Worm (Caenorhabditis elegans): ENCODE measurements around the gene mob-4.

The mob-4 gene

DNA sequence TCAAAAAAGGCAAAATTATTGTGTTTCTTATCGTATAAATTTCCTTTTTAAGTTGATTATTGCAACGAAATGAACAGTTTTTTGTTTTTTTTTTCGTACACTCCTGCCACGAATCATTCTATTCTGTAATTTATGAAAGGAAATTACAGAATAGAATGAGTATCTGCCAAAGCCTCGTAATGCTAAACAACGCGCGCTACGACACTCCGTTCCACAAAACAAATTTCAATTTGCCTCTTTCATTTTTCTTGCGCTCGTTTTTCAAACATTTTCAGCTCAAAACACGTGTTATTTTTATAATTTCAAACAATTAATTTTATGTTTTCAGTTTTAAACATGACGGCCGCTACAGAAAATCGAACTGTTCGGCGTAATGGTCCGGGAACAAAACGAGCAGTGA lies at the start of gene mob-4:
Gene mob-4 (plus strand): TSS at position 329 of the 400 bp plus-strand sequence.
- peak; percentile 88 for TF ChIP-seq attf-3 (GFP tag; conservative IDR thresholded peaks at IDR 0.05)
- no peak for TF ChIP-seq atf-7 (tag; optimal IDR thresholded peaks at IDR 0.05)

DNA sequence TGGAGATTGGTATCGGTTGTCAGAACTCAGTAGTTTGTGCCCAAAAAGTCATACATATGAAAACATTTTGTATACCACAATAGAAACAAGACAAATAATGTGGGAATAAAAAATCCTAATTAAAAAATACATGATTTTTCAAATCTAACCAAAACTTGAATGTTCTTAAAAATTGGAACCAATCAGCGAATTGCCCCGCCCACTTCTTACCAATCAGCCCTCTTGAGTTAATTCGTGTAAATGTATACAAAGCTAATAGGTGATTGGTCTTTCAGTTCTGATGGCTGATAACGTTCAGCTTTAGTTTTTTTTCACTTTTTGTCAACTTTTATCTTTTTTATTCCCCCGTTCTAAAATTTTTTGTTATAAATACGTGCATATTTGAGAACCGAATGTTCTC lies 49.6 kb upstream of the mob-4 start:
- TF ChIP-seq madf-8 (GFP tag; conservative IDR thresholded peaks at IDR 0.05) (no peak), rcor-1 (GFP tag; IDR thresholded peaks at IDR 0.05) (no peak), ztf-25 (GFP tag; IDR thresholded peaks at IDR 0.05) (no peak), aptf-3 (GFP tag; IDR thresholded peaks at IDR 0.05) (no peak), B0035.1 (tag; optimal IDR thresholded peaks at IDR 0.05) (no peak), pbrm-1 (GFP tag; IDR thresholded peaks at IDR 0.05) (no peak), nhr-27 (tag; optimal IDR thresholded peaks at IDR 0.05) (no peak), somi-1 (GFP tag; optimal IDR thresholded peaks at IDR 0.05) (no peak), egrh-3 (GFP tag; IDR thresholded peaks at IDR 0.05) (no peak)

DNA sequence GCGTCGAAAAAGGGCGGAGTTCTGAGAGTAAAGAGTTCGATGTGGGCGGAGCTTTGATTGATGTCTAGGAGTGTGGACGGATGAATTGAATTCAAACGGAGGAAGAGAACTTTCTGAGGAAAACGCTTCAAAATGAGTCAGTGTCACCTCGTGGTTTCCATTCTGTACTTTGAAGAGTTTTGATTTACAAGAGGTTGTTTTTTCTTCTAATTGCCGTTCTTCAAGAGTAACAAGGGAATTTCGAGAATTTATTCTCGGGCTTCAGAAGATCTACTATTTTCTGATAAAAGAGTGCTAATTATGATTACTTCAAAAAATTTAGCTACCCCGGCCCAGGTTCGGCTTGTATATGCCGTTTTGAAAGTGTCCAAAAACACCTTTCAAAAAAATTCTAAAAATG lies 48.6 kb upstream of the mob-4 start, which contains the start of gene C50C3.12:
Gene C50C3.12 (plus strand): TSS at position 301 of the 400 bp plus-strand sequence.
- TF ChIP-seq aptf-2 (GFP tag; conservative IDR thresholded peaks at IDR 0.05), result no peak
- TF ChIP-seq sea-2 (GFP tag; IDR thresholded peaks at IDR 0.05), result no peak
- TF ChIP-seq dpl-1 (GFP tag; optimal IDR thresholded peaks at IDR 0.05), result no peak
- TF ChIP-seq lag-1 (GFP tag; IDR thresholded peaks at IDR 0.05), result no peak
- TF ChIP-seq ztf-26 (tag; optimal IDR thresholded peaks at IDR 0.05), result no peak
- TF ChIP-seq nhr-80 (tag; optimal IDR thresholded peaks at IDR 0.05), result no peak
- no peak for TF ChIP-seq F57A8.1 (GFP tag; optimal IDR thresholded peaks at IDR 0.05)
- no peak for TF ChIP-seq repo-1 (tag; optimal IDR thresholded peaks at IDR 0.05)
- TF ChIP-seq lsy-27 (tag; optimal IDR thresholded peaks at IDR 0.05; ENCODE audit: borderline replicate concordance, insufficient read depth), result no peak
- no peak for TF ChIP-seq T26A5.8 (tag; optimal IDR thresholded peaks at IDR 0.05)
- no peak for TF ChIP-seq ztf-28 (GFP tag; IDR thresholded peaks at IDR 0.05)
- TF ChIP-seq hrde-1 (tag; optimal IDR thresholded peaks at IDR 0.05; ENCODE audit: borderline replicate concordance), result no peak
- TF ChIP-seq hmg-20 (GFP tag; IDR thresholded peaks at IDR 0.05), result no peak
- no peak for TF ChIP-seq ceh-79 (tag; optimal IDR thresholded peaks at IDR 0.05)
- no peak for TF ChIP-seq xnd-1 (tag; optimal IDR thresholded peaks at IDR 0.05)
- no peak for TF ChIP-seq ceh-58 (GFP tag; IDR thresholded peaks at IDR 0.05)
- no peak for TF ChIP-seq Y79H2A.3 (GFP tag; conservative IDR thresholded peaks at IDR 0.05)
- TF ChIP-seq ceh-100 (GFP tag; IDR thresholded peaks at IDR 0.05), result no peak

DNA sequence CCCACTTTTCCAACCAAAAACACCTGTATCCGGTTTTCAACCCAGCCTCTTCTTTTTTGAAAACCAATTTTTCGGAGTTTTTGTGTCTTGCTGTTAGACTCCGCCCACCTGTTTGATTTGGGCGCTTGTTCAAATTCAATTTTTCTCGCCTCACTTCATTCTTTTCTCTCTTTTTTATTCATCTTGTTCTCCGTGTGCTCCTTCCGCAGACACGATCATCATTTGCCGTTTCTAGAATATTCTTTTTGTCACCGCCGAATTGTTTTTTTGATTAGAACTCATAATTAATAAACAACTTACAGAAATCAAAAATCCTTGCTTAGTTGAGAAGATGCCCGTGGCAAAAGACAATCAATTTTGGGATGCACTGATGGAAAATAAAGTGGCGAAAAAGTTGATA lies 46.0 kb upstream of the mob-4 start, which contains the start of gene C50C3.5:
Gene C50C3.5 (plus strand): TSS at position 301 of the 400 bp plus-strand sequence.
- TF ChIP-seq F49E8.2 (tag; optimal IDR thresholded peaks at IDR 0.05; ENCODE audit: insufficient read depth) (no peak), F57A8.1 (GFP tag; optimal IDR thresholded peaks at IDR 0.05) (no peak), ceh-79 (tag; optimal IDR thresholded peaks at IDR 0.05) (no peak), cebp-1 (GFP tag; IDR thresholded peaks at IDR 0.05) (no peak), cebp-1 (tag; optimal IDR thresholded peaks at IDR 0.05) (no peak), nhr-120 (GFP tag; IDR thresholded peaks at IDR 0.05) (no peak), tbp1 (GFP tag; optimal IDR thresholded peaks at IDR 0.05) (no peak), die-1 (tag; optimal IDR thresholded peaks at IDR 0.05) (no peak), sea-2 (GFP tag; IDR thresholded peaks at IDR 0.05) (no peak), T26A5.8 (tag; optimal IDR thresholded peaks at IDR 0.05) (no peak), F37B4.10 (GFP tag; IDR thresholded peaks at IDR 0.05) (no peak), snpc-1.3 (tag; optimal IDR thresholded peaks at IDR 0.05; ENCODE audit: insufficient read depth) (no peak), F22D6.2 (tag; optimal IDR thresholded peaks at IDR 0.05) (no peak), K12H6.12 (tag; optimal IDR thresholded peaks at IDR 0.05) (no peak), lin-35 (GFP tag; optimal IDR thresholded peaks at IDR 0.05) (no peak)
